Worm (Caenorhabditis elegans) whole organism, L4/young adult: Measurements from ENCODE around the gene pcp-1.

Source experiments
- W03F9.2 ChIP-seq: fragments of 150-350 bp; optimal IDR thresholded peaks from 2 replicates; lab custom pipeline; 2014; ENCODE audit warnings: missing biosample characterization, missing genetic modification characterization
- dao-5 ChIP-seq: sonication (generic microtip); optimal IDR thresholded peaks from 2 replicates; lab custom pipeline; 2016; ENCODE audit warnings: missing genotype, missing genetic modification characterization, moderate library complexity, missing compliant biosample characterization
- him-1 ChIP-seq: sonication (generic microtip); optimal IDR thresholded peaks from 2 replicates; lab custom pipeline; 2016; ENCODE audit warnings: missing genotype, missing genetic modification reagents, missing genetic modification characterization, missing compliant biosample characterization

pcp-1 gene

ce11 chrIII:7758562-7758961, at the start of gene pcp-1:
TSS of gene pcp-1 (plus strand) at chrIII:7758903.
- TF ChIP-seq dao-5 (tag; lab: Kevin White, UChicago), result no peak
- no peak for TF ChIP-seq W03F9.2 (tag; lab: Kevin White, UChicago)
- TF ChIP-seq him-1 (tag; lab: Kevin White, UChicago), result no peak

DNA sequence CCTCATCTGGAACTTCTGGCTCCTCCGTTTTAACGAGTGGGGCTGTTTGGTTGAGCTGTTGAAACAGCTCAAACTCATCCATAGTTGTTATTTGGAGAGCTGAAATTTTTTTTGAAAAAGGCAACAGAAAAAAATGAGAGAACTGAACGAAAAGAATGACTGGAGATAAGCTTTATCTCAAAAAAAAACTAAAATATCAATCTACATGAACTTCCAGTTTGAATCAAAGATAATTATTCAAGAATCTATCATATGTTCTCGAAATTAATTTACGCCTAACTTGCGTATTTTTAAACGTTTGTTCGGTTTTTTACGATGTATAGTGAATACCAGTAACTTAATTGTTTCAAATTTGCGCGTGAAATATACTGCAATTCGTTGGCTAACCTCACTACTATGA, 49.3 kb upstream of the pcp-1 start, which contains the start of gene lin-13:
Gene lin-13 (minus strand): TSS at position 101 of the 400 bp plus-strand sequence.
- TF ChIP-seq W03F9.2 (tag; lab: Kevin White, UChicago) (no peak), dao-5 (tag; lab: Kevin White, UChicago) (no peak), him-1 (tag; lab: Kevin White, UChicago) (no peak)

- no peak for TF ChIP-seq W03F9.2 (tag; lab: Kevin White, UChicago)
- peak; percentile 46 for TF ChIP-seq him-1 (tag; lab: Kevin White, UChicago)
These were observed 48.6 kb upstream of the pcp-1 start for ce11 chrIII:7710066-7710465.

DNA sequence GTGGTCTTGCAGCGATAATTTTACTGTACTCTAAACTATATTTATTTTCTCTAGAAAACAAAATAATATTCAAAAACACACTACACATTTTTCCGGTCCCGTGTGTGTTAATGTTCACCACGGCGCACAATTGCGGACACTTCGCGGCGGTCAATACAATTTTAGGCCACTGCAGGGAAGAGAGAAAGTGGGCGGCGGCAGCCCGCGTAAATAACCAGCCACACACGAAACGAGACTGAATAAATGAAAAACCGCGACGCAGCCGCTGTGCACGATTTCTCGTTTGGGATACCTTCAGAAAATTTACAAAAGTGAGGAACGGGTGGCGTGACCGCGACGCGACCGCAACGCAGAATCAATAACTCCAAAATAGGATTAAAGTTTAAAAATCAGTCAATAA, 47.8 kb upstream of the pcp-1 start:
- TF ChIP-seq dao-5 (tag; lab: Kevin White, UChicago) (no peak), him-1 (tag; lab: Kevin White, UChicago) (no peak), W03F9.2 (tag; lab: Kevin White, UChicago) (no peak)

DNA sequence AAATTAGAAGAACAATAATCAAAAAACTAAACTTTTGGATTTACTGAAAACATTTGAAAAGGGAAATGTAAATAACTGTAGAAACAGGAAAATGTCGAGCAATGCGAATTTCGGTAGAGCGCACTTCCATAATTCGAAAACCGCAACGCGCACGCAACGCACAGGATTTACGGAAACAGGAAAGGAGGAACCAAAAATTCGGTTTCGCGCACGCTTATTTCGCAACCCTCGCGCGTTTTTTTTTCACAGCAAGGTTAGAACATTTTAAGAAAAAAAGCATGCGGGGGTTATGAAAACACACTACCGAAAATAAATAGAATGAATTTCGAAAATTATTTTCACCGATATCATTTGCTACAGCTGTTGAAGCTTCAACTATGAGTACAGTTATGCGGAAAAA, 47.2 kb upstream of the pcp-1 start:
- TF ChIP-seq him-1 (tag; lab: Kevin White, UChicago) (no peak), dao-5 (tag; lab: Kevin White, UChicago) (no peak), W03F9.2 (tag; lab: Kevin White, UChicago) (no peak)

- TF ChIP-seq him-1 (tag; lab: Kevin White, UChicago) (no peak), W03F9.2 (tag; lab: Kevin White, UChicago) (no peak), dao-5 (tag; lab: Kevin White, UChicago) (no peak)
These were observed 46.8 kb upstream of the pcp-1 start, which contains the start of gene C03B8.3 for ce11 chrIII:7711908-7712359. TSS of gene C03B8.3 (plus strand) at chrIII:7712309.

DNA sequence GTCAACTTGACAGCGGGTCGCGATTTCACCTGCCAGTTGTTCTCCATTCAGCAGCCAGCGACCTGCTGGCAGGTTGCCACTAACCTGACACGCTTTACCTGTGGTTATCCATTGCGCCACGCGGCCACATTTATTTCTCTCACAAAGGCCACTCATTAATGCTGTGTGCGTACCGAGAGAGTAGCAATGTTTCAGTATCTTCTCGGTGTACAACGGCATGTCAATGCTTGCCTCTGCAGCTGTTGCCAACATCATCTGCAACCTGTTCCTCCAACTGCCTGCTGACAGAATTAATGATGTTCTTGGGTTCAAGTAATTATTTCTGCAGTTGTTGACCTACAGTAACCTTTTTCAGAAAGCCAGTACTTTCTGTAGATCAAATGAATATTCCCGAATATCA, 42.2 kb upstream of the pcp-1 start:
- TF ChIP-seq him-1 (tag; lab: Kevin White, UChicago) (no peak), dao-5 (tag; lab: Kevin White, UChicago) (no peak), W03F9.2 (tag; lab: Kevin White, UChicago) (no peak)

DNA sequence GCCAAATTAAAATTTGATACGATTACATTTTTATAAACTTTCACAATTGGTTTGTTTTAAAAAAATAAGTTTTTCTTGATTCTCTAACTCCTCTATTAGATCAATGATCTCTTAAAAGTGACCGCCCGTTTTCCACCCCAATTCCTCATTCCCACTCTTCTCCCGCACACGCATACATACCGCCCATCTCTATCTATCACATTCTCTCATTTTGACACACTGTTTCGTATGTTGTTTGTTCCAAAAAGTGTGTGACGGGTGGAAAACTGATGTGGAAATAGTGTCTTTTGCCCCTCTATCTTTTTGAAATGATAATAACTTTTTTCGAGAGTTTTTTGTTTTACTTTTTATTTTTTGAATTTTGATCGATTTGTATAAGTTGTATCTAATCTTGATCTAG, 40.4 kb upstream of the pcp-1 start:
- no peak for TF ChIP-seq dao-5 (tag; lab: Kevin White, UChicago)
- peak; percentile 56 for TF ChIP-seq W03F9.2 (tag; lab: Kevin White, UChicago)
- TF ChIP-seq him-1 (tag; lab: Kevin White, UChicago), result no peak

DNA sequence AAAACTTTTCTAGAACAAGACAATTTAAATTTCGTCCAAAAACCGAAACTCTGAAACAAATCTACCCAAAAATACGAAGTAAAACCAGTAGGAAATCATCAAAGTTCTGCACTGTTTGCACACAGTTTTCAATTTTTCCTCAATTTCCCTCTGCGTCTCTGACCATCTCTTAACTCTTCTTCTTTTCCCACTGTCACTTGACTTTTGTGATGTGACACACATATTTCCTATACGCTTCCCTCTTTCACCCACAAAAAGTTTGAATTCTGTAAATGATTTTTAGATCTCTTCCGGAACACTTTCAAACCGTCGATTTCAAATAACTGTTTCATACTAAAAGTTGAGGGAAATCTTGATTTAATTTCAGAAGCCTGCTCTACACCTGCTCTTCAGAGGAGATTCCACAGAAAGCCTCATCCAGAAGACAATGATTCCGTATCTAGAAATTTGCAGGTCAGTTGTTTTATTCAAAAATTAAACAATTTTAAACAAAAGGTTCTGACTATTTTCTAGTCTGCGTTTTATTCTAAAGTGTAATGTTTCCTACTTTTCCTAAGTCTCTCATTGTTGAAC, 39.3 kb upstream of the pcp-1 start, which contains the start of gene ncl-1:
Gene ncl-1 (plus strand): TSS at position 366 of the 573 bp plus-strand sequence.
- TF ChIP-seq W03F9.2 (tag; lab: Kevin White, UChicago) (no peak), dao-5 (tag; lab: Kevin White, UChicago) (no peak), him-1 (tag; lab: Kevin White, UChicago) (no peak)

- TF ChIP-seq him-1 (tag; lab: Kevin White, UChicago) (peak; percentile 52), W03F9.2 (tag; lab: Kevin White, UChicago) (peak; percentile 47), dao-5 (tag; lab: Kevin White, UChicago) (no peak)
These were observed 37.8 kb upstream of the pcp-1 start for ce11 chrIII:7720861-7721260.

DNA sequence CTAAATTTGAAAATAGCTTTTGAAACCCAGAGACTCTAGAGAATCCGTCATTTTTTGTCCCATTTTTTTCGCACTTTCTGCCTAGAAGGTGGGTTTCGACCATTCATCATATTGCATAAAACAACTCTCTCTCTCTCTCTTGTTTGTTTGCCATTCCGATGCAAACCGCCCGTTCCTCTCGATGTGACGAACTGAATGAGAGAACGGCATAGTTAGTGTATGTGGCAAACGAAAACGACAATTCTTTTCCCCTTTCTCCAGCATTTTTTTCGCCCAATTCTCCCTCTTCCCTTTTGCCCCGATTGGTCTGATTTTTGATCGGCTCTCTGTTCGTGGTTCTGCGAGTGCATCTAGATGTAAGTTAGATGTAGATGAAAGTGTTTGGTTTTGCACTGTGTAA, 37.2 kb upstream of the pcp-1 start:
- no peak for TF ChIP-seq W03F9.2 (tag; lab: Kevin White, UChicago)
- no peak for TF ChIP-seq dao-5 (tag; lab: Kevin White, UChicago)
- no peak for TF ChIP-seq him-1 (tag; lab: Kevin White, UChicago)

DNA sequence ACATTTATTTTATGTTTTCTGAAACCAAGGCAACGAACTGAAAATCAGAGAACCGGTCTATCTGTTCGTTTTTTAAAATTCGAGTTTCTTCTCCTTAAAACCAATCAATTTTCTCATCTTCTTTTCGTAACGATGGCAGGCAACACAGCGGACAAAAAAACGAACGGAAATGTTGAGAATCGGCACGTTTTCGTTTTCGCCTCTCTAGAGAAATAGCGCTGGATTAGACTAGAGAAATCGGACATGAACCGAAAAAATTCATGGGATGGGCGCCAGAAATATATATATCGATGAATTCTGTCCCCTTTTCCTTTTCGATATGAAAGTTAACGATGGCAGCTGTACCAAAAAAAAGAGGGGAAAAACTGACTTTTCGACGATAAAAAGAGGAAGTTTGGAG, 36.3 kb upstream of the pcp-1 start:
- TF ChIP-seq W03F9.2 (tag; lab: Kevin White, UChicago), result no peak
- no peak for TF ChIP-seq dao-5 (tag; lab: Kevin White, UChicago)
- no peak for TF ChIP-seq him-1 (tag; lab: Kevin White, UChicago)

- TF ChIP-seq him-1 (tag; lab: Kevin White, UChicago), result no peak
- no peak for TF ChIP-seq W03F9.2 (tag; lab: Kevin White, UChicago)
- TF ChIP-seq dao-5 (tag; lab: Kevin White, UChicago), result no peak
These were observed 35.7 kb upstream of the pcp-1 start for ce11 chrIII:7722999-7723398.

DNA sequence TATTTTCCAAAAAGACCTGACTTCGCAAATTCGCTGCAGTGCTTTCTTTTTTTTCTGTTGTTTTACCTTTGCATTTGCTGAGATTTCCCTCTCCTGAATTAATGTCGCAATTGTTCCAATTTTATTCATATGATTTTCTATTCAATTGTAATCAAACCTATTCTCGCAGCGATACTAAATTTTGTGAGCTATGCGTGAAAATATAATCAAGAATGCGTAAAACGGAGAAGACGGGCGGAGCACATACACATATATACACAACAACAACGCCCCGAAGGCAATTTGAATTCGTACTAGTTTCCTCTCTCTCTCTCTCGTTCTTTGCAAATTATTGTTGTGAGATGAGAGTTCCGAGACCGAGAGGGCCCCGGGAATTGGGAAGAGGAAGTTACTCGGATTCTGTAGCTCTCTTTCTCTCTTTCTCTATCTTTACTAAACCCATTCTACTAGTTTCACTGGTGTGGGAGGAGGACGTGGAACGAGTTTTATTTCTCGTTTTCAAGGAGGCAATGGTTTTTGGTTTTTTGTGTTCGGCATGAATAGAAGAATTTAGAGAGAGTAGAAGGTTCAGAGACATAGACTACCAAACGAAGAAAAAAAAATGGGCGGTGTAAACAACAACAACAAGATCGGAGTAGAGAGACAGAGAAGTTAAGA, 35.2 kb upstream of the pcp-1 start:
- TF ChIP-seq W03F9.2 (tag; lab: Kevin White, UChicago) (peak; percentile 37), him-1 (tag; lab: Kevin White, UChicago) (no peak)
